Fruit fly (Drosophila melanogaster): Measurements from ENCODE around the gene ush.

ush gene

dm6 chr2L:493274-493673 lies 17.3 kb downstream of the ush start (continued):
- TF ChIP-seq CG33213 (GFP tag; optimal IDR thresholded peaks at IDR 0.05), result no peak
- no peak for TF ChIP-seq CG18011 (GFP tag; optimal IDR thresholded peaks at IDR 0.05)
- TF ChIP-seq ara (GFP tag; IDR thresholded peaks at IDR 0.05), result no peak
- TF ChIP-seq salm (tag; optimal IDR thresholded peaks at IDR 0.05), result no peak
- peak; percentile 1 for TF ChIP-seq PHDP (tag; optimal IDR thresholded peaks at IDR 0.05)
- no peak for TF ChIP-seq CG10462 (GFP tag; optimal IDR thresholded peaks at IDR 0.05)
- TF ChIP-seq fd3F (GFP tag; optimal IDR thresholded peaks at IDR 0.05), result no peak
- peak; percentile 13 for TF ChIP-seq CG15601 (tag; optimal IDR thresholded peaks at IDR 0.05)
- peak; percentile 37 for TF ChIP-seq Ssrp (tag; optimal IDR thresholded peaks at IDR 0.05)
- no peak for TF ChIP-seq CG6854 (GFP tag; optimal IDR thresholded peaks at IDR 0.05)
- no peak for TF ChIP-seq CG32772 (GFP tag; IDR thresholded peaks at IDR 0.05)
- no peak for TF ChIP-seq CG7963 (GFP tag; IDR thresholded peaks at IDR 0.05; ENCODE audit: partially characterized antibody)
- TF ChIP-seq CG18619 (GFP tag; optimal IDR thresholded peaks at IDR 0.05), result no peak
- peak; percentile 21 for TF ChIP-seq CG1602 (GFP tag; optimal IDR thresholded peaks at IDR 0.05)
- TF ChIP-seq tna (GFP tag; IDR thresholded peaks at IDR 0.05; ENCODE audit: partially characterized antibody), result no peak
- no peak for TF ChIP-seq CG16813 (GFP tag; IDR thresholded peaks at IDR 0.05; ENCODE audit: partially characterized antibody)
- TF ChIP-seq Camta (GFP tag; optimal IDR thresholded peaks at IDR 0.05), result no peak
- TF ChIP-seq CG7556 (GFP tag; optimal IDR thresholded peaks at IDR 0.05), result peak; percentile 27
- 0 out of 3 replicates have a peak, but pooled peaks have one; percentile 11 for TF ChIP-seq CG17361 (GFP tag; IDR thresholded peaks at IDR 0.05)
- no peak for TF ChIP-seq CG14667 (GFP tag; IDR thresholded peaks at IDR 0.05)
- TF ChIP-seq E2f1 (GFP tag; IDR thresholded peaks at IDR 0.05), result no peak
- TF ChIP-seq ab (GFP tag; optimal IDR thresholded peaks at IDR 0.05), result no peak
- no peak for TF ChIP-seq CG9437 (GFP tag; optimal IDR thresholded peaks at IDR 0.05)
- TF ChIP-seq row (GFP tag; IDR thresholded peaks at IDR 0.05), result peak; percentile 69
- no peak for TF ChIP-seq Nf-YB (GFP tag; optimal IDR thresholded peaks at IDR 0.05)
- no peak for TF ChIP-seq Poxn (GFP tag; IDR thresholded peaks at IDR 0.05)
- TF ChIP-seq CG7745 (tag; optimal IDR thresholded peaks at IDR 0.05), result no peak
- no peak for TF ChIP-seq NK7.1 (GFP tag; optimal IDR thresholded peaks at IDR 0.05)
- no peak for TF ChIP-seq MTF-1 (GFP tag; optimal IDR thresholded peaks at IDR 0.05; ENCODE audit: borderline replicate concordance)
- no peak for TF ChIP-seq CG13123 (GFP tag; optimal IDR thresholded peaks at IDR 0.05)
- TF ChIP-seq CG10654 (GFP tag; optimal IDR thresholded peaks at IDR 0.05), result no peak
- no peak for TF ChIP-seq mld (GFP tag; IDR thresholded peaks at IDR 0.05; ENCODE audit: partially characterized antibody)
- peak; percentile 65 for TF ChIP-seq gem (tag; optimal IDR thresholded peaks at IDR 0.05)
- TF ChIP-seq sqz (GFP tag; optimal IDR thresholded peaks at IDR 0.05), result no peak
- no peak for TF ChIP-seq NFAT (GFP tag; IDR thresholded peaks at IDR 0.05)
- TF ChIP-seq cato (GFP tag; optimal IDR thresholded peaks at IDR 0.05; ENCODE audit: borderline replicate concordance), result no peak
- no peak for TF ChIP-seq CG4707 (GFP tag; optimal IDR thresholded peaks at IDR 0.05)
- TF ChIP-seq CG10267 (tag; optimal IDR thresholded peaks at IDR 0.05), result no peak
- TF ChIP-seq stc (GFP tag; IDR thresholded peaks at IDR 0.05), result 0 out of 2 replicates have a peak, but pooled peaks have one; percentile 16
- no peak for TF ChIP-seq Awh (GFP tag; IDR thresholded peaks at IDR 0.05)
- TF ChIP-seq D19B (GFP tag; optimal IDR thresholded peaks at IDR 0.05), result peak; percentile 11
- TF ChIP-seq Elba2 (GFP tag; optimal IDR thresholded peaks at IDR 0.05), result no peak
- no peak for TF ChIP-seq CG6175 (GFP tag; IDR thresholded peaks at IDR 0.05)
- TF ChIP-seq NC2β (GFP tag; optimal IDR thresholded peaks at IDR 0.05), result no peak
- TF ChIP-seq aop (GFP tag; IDR thresholded peaks at IDR 0.05), result no peak
- TF ChIP-seq seq (GFP tag; IDR thresholded peaks at IDR 0.05), result 0 out of 2 replicates have a peak, but pooled peaks have one; percentile 37
- TF ChIP-seq Dp (GFP tag; optimal IDR thresholded peaks at IDR 0.05), result no peak
- no peak for TF ChIP-seq CG1792 (GFP tag; optimal IDR thresholded peaks at IDR 0.05)
- TF ChIP-seq Abd-B (GFP tag; optimal IDR thresholded peaks at IDR 0.05), result no peak
- TF ChIP-seq Dll (GFP tag; IDR thresholded peaks at IDR 0.05; ENCODE audit: partially characterized antibody), result no peak
- TF ChIP-seq lola (GFP tag; optimal IDR thresholded peaks at IDR 0.05), result peak in 1 of 3 experiments; percentile 30

All from whole organism, embryonic.